Fruit fly (Drosophila melanogaster) whole organism, prepupa: ENCODE data around the gene Npc2b.

Experiments used
- Blimp-1 ChIP-seq: fragments of 200-800 bp; sonication (Bioruptor generic); optimal IDR thresholded peaks from 3 replicates; lab custom pipeline; 2017; ENCODE audit warnings: missing biosample characterization, missing genetic modification characterization, mild to moderate bottlenecking, moderate library complexity, missing genetic modification reagents
- CG32006 ChIP-seq: fragments of 200-800 bp; sonication (Bioruptor generic); optimal IDR thresholded peaks from 3 replicates; lab custom pipeline; 2017; ENCODE audit warnings: missing biosample characterization, mild to moderate bottlenecking, missing genetic modification characterization
- CG34406 ChIP-seq: fragments of 200-800 bp; sonication (Bioruptor generic); optimal IDR thresholded peaks from 3 replicates; lab custom pipeline; 2016; ENCODE audit warnings: missing biosample characterization, missing genetic modification characterization
- CG6163 ChIP-seq: fragments of 200-800 bp; sonication (Bioruptor generic); IDR thresholded peaks from 3 replicates; pipeline ENCODE4 v1.3.6; 2022; ENCODE audit warnings: missing biosample characterization, missing genetic modification characterization
- CG6792 ChIP-seq: fragments of 200-800 bp; sonication (Bioruptor generic); optimal IDR thresholded peaks from 3 replicates; lab custom pipeline; 2016; ENCODE audit warnings: missing biosample characterization, missing genetic modification characterization
- CG7368 ChIP-seq: fragments of 200-800 bp; sonication (Bioruptor generic); optimal IDR thresholded peaks from 3 replicates; lab custom pipeline; 2016; ENCODE audit warnings: missing biosample characterization, missing genetic modification characterization
- Hr4 ChIP-seq: fragments of 200-800 bp; sonication (Bioruptor generic); optimal IDR thresholded peaks from 3 replicates; lab custom pipeline; 2016; ENCODE audit warnings: missing biosample characterization, missing genetic modification characterization
- Met ChIP-seq: fragments of 200-800 bp; sonication (Bioruptor generic); optimal IDR thresholded peaks from 3 replicates; lab custom pipeline; 2016; ENCODE audit warnings: missing biosample characterization, missing genetic modification characterization
- Sox102F ChIP-seq: fragments of 200-800 bp; sonication (Bioruptor generic); optimal IDR thresholded peaks from 2 replicates; lab custom pipeline; 2016; ENCODE audit warnings: missing biosample characterization, mild to moderate bottlenecking, missing genetic modification characterization
- Sox14 ChIP-seq: fragments of 200-800 bp; sonication (Bioruptor generic); optimal IDR thresholded peaks from 3 replicates; lab custom pipeline; 2016; ENCODE audit warnings: missing biosample characterization, missing genetic modification characterization
- dsx ChIP-seq: fragments of 200-800 bp; optimal IDR thresholded peaks from 3 replicates; lab custom pipeline; 2019; ENCODE audit warnings: missing biosample characterization, mild to moderate bottlenecking, missing genetic modification characterization, moderate library complexity; ENCODE audit not compliant: poor library complexity, severe bottlenecking
- esn ChIP-seq: fragments of 200-800 bp; sonication (Bioruptor generic); optimal IDR thresholded peaks from 2 replicates; lab custom pipeline; 2016; ENCODE audit warnings: missing biosample characterization, mild to moderate bottlenecking, missing genetic modification characterization, moderate library complexity

DNA sequence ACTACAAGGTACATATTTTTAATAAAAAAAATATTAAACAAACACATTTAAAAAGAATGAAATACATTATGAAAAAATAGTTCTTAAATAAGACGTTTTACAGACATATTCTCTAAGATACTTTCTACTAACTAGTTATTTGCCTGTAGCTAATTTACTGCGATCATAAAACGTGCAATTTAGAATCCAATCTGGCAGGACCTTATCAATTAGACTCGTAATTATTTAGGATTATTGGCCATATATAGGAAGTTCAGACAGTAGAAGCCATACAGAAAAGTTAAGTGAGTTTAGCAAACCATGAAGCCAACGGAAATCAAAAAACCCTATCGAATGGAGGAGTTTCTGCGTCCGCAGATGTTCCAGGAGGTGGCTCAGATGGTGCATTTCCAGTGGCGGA lies 19.8 kb downstream of the Npc2b start, which contains the start of gene Or88a:
- TF ChIP-seq Met (GFP tag; lab: Kevin White, UChicago) (no peak), Hr4 (GFP tag; lab: Kevin White, UChicago) (no peak), CG34406 (GFP tag; lab: Kevin White, UChicago) (no peak), Sox14 (GFP tag; lab: Kevin White, UChicago) (no peak), dsx (GFP tag; lab: Kevin White, UChicago) (no peak), CG6792 (GFP tag; lab: Kevin White, UChicago) (no peak), Sox102F (GFP tag; lab: Kevin White, UChicago) (no peak), esn (GFP tag; lab: Kevin White, UChicago) (no peak), Blimp-1 (GFP tag; lab: Kevin White, UChicago) (no peak), CG32006 (GFP tag; lab: Kevin White, UChicago) (no peak), CG7368 (GFP tag; lab: Kevin White, UChicago) (no peak), CG6163 (GFP tag; lab: Robert Waterston, UW) (no peak)
